Worm (Caenorhabditis elegans): ENCODE data around the gene cpg-7.

cpg-7 gene

ce11 chrII:14142098-14142554, 33.1 kb upstream of the cpg-7 start, which contains the start of gene cacn-1 (continued):
- peak; percentile 60; the same call in 1 of the 2 replicates for TF ChIP-seq vab-7 (GFP tag; IDR thresholded peaks at IDR 0.05)
- TF ChIP-seq egl-43 (GFP tag; IDR thresholded peaks at IDR 0.05): peak; percentile 71; the same call in 1 of the 2 replicates
- peak; percentile 87 for TF ChIP-seq lin-38 (GFP tag; IDR thresholded peaks at IDR 0.05)
- peak; percentile 52; the same call in 1 of the 2 replicates for TF ChIP-seq arid-1 (GFP tag; conservative IDR thresholded peaks at IDR 0.05)
- TF ChIP-seq dmd-6 (GFP tag; IDR thresholded peaks at IDR 0.05): peak; percentile 46
- peak; percentile 47; the same call in 1 of the 2 replicates for TF ChIP-seq ceh-44 (GFP tag; IDR thresholded peaks at IDR 0.05)
- TF ChIP-seq dpl-1 (GFP tag; optimal IDR thresholded peaks at IDR 0.05): peak; percentile 48

- no peak for TF ChIP-seq nhr-42 (GFP tag; IDR thresholded peaks at IDR 0.05)
- TF ChIP-seq unc-39 (tag; optimal IDR thresholded peaks at IDR 0.05): no peak
- no peak for TF ChIP-seq dve-1 (tag; optimal IDR thresholded peaks at IDR 0.05; ENCODE audit: insufficient read depth)
- no peak for TF ChIP-seq tra-1 (GFP tag; IDR thresholded peaks at IDR 0.05)
- no peak for TF ChIP-seq T20F7.1 (GFP tag; optimal IDR thresholded peaks at IDR 0.05)
- TF ChIP-seq set-16 (GFP tag; IDR thresholded peaks at IDR 0.05): peak; percentile 88
- no peak for TF ChIP-seq dmd-6 (GFP tag; IDR thresholded peaks at IDR 0.05)
- TF ChIP-seq R02D3.7 (tag; optimal IDR thresholded peaks at IDR 0.05): no peak
- no peak for TF ChIP-seq F44E2.7 (GFP tag; IDR thresholded peaks at IDR 0.05)
- TF ChIP-seq ceh-44 (GFP tag; IDR thresholded peaks at IDR 0.05): no peak
- TF ChIP-seq lin-29 (GFP tag; IDR thresholded peaks at IDR 0.05): no peak
- no peak for TF ChIP-seq F26F4.8 (GFP tag; conservative IDR thresholded peaks at IDR 0.05)
- TF ChIP-seq unc-130 (GFP tag; optimal IDR thresholded peaks at IDR 0.05): no peak
- TF ChIP-seq aha-1 (tag): peak; percentile 77
- TF ChIP-seq Y105C5A.15 (GFP tag; IDR thresholded peaks at IDR 0.05): no peak
- TF ChIP-seq nhr-11 (tag; optimal IDR thresholded peaks at IDR 0.05): no peak
- TF ChIP-seq nhr-48 (tag; optimal IDR thresholded peaks at IDR 0.05): no peak
Measured at ce11 chrII:14138849-14139419, 29.9 kb upstream of the cpg-7 start.

- TF ChIP-seq vab-7 (GFP tag; IDR thresholded peaks at IDR 0.05) (no peak), F49E8.2 (tag; optimal IDR thresholded peaks at IDR 0.05; ENCODE audit: borderline replicate concordance) (no peak), daf-19 (GFP tag; conservative IDR thresholded peaks at IDR 0.05) (no peak), ceh-28 (tag; optimal IDR thresholded peaks at IDR 0.05) (no peak)
Measured at ce11 chrII:14137538-14137937, 28.5 kb upstream of the cpg-7 start, which contains the start of gene K09E4.1. TSS of gene K09E4.1 (plus strand) at chrII:14137838.

ce11 chrII:14136302-14136701, 27.3 kb upstream of the cpg-7 start:
- TF ChIP-seq aly-2 (tag; optimal IDR thresholded peaks at IDR 0.05) (no peak), unc-62 (GFP tag; optimal IDR thresholded peaks at IDR 0.05 in 1 of 2) (peak in 1 of 2 experiments; percentile 54), unc-62 (tag; optimal IDR thresholded peaks at IDR 0.05) (no peak), arid-1 (GFP tag; conservative IDR thresholded peaks at IDR 0.05) (0 out of 2 replicates have a peak, but pooled peaks have one; percentile 14), set-16 (GFP tag; IDR thresholded peaks at IDR 0.05) (peak; percentile 58), dve-1 (tag; optimal IDR thresholded peaks at IDR 0.05; ENCODE audit: insufficient read depth) (no peak)

ce11 chrII:14132733-14133132, 23.7 kb upstream of the cpg-7 start, which contains the start of gene algn-3:
TSS of gene algn-3 (minus strand) at chrII:14132833.
- no peak for TF ChIP-seq T20F7.1 (GFP tag; optimal IDR thresholded peaks at IDR 0.05)
- TF ChIP-seq dmd-9 (GFP tag; IDR thresholded peaks at IDR 0.05): no peak
- no peak for TF ChIP-seq pqm-1 (tag; optimal IDR thresholded peaks at IDR 0.05)

ce11 chrII:14129191-14129590, 20.2 kb upstream of the cpg-7 start:
- TF ChIP-seq Y48G9A.11 (GFP tag; IDR thresholded peaks at IDR 0.05): no peak
- no peak for TF ChIP-seq dmd-9 (GFP tag; IDR thresholded peaks at IDR 0.05)
- peak; percentile 27 for TF ChIP-seq aha-1 (tag)
- peak; percentile 65; the same call in 1 of the 2 replicates for TF ChIP-seq set-16 (GFP tag; IDR thresholded peaks at IDR 0.05)

Data from whole organism, L4 larva.